Fruit fly (Drosophila melanogaster): ENCODE measurements around the gene CG31300.

CG31300 gene

dm6 chr3R:25258628-25259240 is 24.7 kb upstream of the CG31300 start, which contains the start of gene CG11857 (continued):
- TF ChIP-seq nom (GFP tag; optimal IDR thresholded peaks at IDR 0.05) (peak; percentile 80), toy (GFP tag; IDR thresholded peaks at IDR 0.05) (peak; percentile 97), z (GFP tag; IDR thresholded peaks at IDR 0.05) (peak; percentile 70; the same call in 2 of the 3 replicates), dm (GFP tag; optimal IDR thresholded peaks at IDR 0.05) (peak; percentile 93), amos (GFP tag; IDR thresholded peaks at IDR 0.05; ENCODE audit: partially characterized antibody) (peak; percentile 98), schlank (tag; optimal IDR thresholded peaks at IDR 0.05) (peak; percentile 96), D19A (tag; optimal IDR thresholded peaks at IDR 0.05) (peak; percentile 92), ERR (GFP tag; optimal IDR thresholded peaks at IDR 0.05) (peak; percentile 95), CG33557 (GFP tag; optimal IDR thresholded peaks at IDR 0.05) (peak; percentile 96), chm (GFP tag; IDR thresholded peaks at IDR 0.05) (peak; percentile 98), CG34224 (GFP tag; IDR thresholded peaks at IDR 0.05; ENCODE audit: partially characterized antibody) (peak; percentile 100), CG32772 (GFP tag; IDR thresholded peaks at IDR 0.05) (peak; percentile 99), Hr39 (optimal IDR thresholded peaks at IDR 0.05) (no peak), CG7556 (GFP tag; optimal IDR thresholded peaks at IDR 0.05) (peak; percentile 96), org-1 (GFP tag; optimal IDR thresholded peaks at IDR 0.05) (peak; percentile 93), CG9876 (GFP tag; optimal IDR thresholded peaks at IDR 0.05) (peak; percentile 96), CG16779 (GFP tag; IDR thresholded peaks at IDR 0.05) (peak; percentile 94), Mad (GFP tag; optimal IDR thresholded peaks at IDR 0.05) (peak; percentile 98), repo (GFP tag; optimal IDR thresholded peaks at IDR 0.05) (peak; percentile 95), Oli (tag; optimal IDR thresholded peaks at IDR 0.05) (peak; percentile 96), CG12104 (GFP tag; optimal IDR thresholded peaks at IDR 0.05) (peak; percentile 97), Tbp (GFP tag; optimal IDR thresholded peaks at IDR 0.05) (no peak), CG18764 (GFP tag; optimal IDR thresholded peaks at IDR 0.05) (peak; percentile 97), salm (tag; optimal IDR thresholded peaks at IDR 0.05) (peak; percentile 88), CG10366 (GFP tag; IDR thresholded peaks at IDR 0.05) (peak; percentile 99), Usf (GFP tag; optimal IDR thresholded peaks at IDR 0.05) (peak; percentile 96), CG30403 (GFP tag; optimal IDR thresholded peaks at IDR 0.05) (peak; percentile 99), Lhr (GFP tag; optimal IDR thresholded peaks at IDR 0.05) (peak; percentile 92), CG13296 (GFP tag; optimal IDR thresholded peaks at IDR 0.05) (peak; percentile 93), CG34422 (GFP tag; IDR thresholded peaks at IDR 0.05) (peak; percentile 100), CG2889 (GFP tag; IDR thresholded peaks at IDR 0.05) (peak; percentile 99), danr (GFP tag; IDR thresholded peaks at IDR 0.05) (peak; percentile 98), sens-2 (GFP tag; IDR thresholded peaks at IDR 0.05) (peak; percentile 99), zen (tag; optimal IDR thresholded peaks at IDR 0.05) (peak; percentile 99), Hr51 (GFP tag; optimal IDR thresholded peaks at IDR 0.05) (peak; percentile 96 to 99), NFAT (GFP tag; IDR thresholded peaks at IDR 0.05) (peak; percentile 99), Hand (GFP tag; optimal IDR thresholded peaks at IDR 0.05) (peak; percentile 86), CG11093 (GFP tag; IDR thresholded peaks at IDR 0.05) (peak; percentile 99), CG9727 (GFP tag; optimal IDR thresholded peaks at IDR 0.05) (peak; percentile 98), CG7987 (GFP tag; optimal IDR thresholded peaks at IDR 0.05) (peak; percentile 95), Sox100B (GFP tag; optimal IDR thresholded peaks at IDR 0.05) (peak; percentile 93), eyg (GFP tag; optimal IDR thresholded peaks at IDR 0.05) (peak; percentile 94), HLHmδ (GFP tag; optimal IDR thresholded peaks at IDR 0.05) (peak; percentile 12), CG2202 (tag; optimal IDR thresholded peaks at IDR 0.05) (peak; percentile 95), prd (optimal IDR thresholded peaks at IDR 0.05) (no peak), prd (GFP tag; IDR thresholded peaks at IDR 0.05) (peak; percentile 100), gsb (GFP tag; IDR thresholded peaks at IDR 0.05) (peak; percentile 97), CG4730 (GFP tag; IDR thresholded peaks at IDR 0.05) (peak; percentile 99), Hr3 (GFP tag; optimal IDR thresholded peaks at IDR 0.05) (peak; percentile 99), CG1529 (GFP tag; optimal IDR thresholded peaks at IDR 0.05) (peak; percentile 94), CG13424 (tag; optimal IDR thresholded peaks at IDR 0.05) (peak; percentile 98)
